Worm (Caenorhabditis elegans) whole organism, early embryonic: Measurements from ENCODE around the gene col-157.

Experiments
- B0310.2 ChIP-seq: sonication (generic microtip); optimal IDR thresholded peaks from 2 replicates; lab custom pipeline; 2016; ENCODE audit warnings: mild to moderate bottlenecking, missing genetic modification characterization, missing compliant biosample characterization
- F13C5.2 ChIP-seq: sonication (generic microtip); optimal IDR thresholded peaks from 2 replicates; lab custom pipeline; 2017; ENCODE audit warnings: mild to moderate bottlenecking, missing genetic modification characterization, inconsistent platforms, missing compliant biosample characterization
- ama-1 ChIP-seq: fragments of 150-350 bp; optimal IDR thresholded peaks from 2 replicates; lab custom pipeline; 2014
- flt-1 ChIP-seq: fragments of 200-800 bp; sonication (Bioruptor generic); IDR thresholded peaks from 2 replicates; pipeline ENCODE4 v1.3.6; 2022; ENCODE audit warnings: missing genetic modification characterization, missing compliant biosample characterization
- scrt-1 ChIP-seq: fragments of 200-800 bp; sonication (Bioruptor generic); IDR thresholded peaks from 2 replicates; pipeline ENCODE4 v1.3.6; 2022; ENCODE audit warnings: missing genetic modification characterization, missing compliant biosample characterization
- tra-4 ChIP-seq: sonication (generic microtip); optimal IDR thresholded peaks from 2 replicates; lab custom pipeline; 2017; ENCODE audit warnings: missing genetic modification characterization, missing compliant biosample characterization

DNA sequence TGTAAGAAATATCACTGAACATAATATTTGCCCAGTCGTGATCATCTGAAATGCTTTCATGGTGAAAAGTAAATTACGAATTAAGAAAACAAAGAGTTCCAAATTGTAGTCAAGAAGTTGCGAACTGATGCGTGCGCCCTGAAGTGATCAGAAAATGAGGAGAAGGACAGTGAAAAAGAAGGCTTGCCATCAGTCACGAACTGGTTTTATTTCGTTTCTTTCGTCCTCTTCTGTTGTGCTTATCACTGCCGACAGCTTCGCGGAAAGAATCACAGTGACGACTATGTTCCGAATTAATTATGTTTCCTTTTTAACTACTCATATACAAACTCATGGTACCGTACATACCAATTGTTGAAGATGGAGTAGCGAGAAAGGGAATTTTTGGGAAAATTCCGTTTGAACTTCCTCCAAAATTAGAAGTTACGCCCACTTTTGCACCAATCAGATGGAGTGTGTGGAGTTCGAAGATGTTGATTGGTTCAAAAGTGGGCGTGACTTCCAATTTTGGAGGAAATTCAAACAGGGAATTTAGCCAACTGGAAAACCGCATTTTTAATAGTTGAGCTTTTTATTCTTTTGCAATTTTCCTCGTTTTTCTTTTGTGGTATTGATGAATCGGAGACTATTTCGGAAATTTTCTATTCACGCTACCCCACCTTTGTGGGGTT is 19.4 kb downstream of the col-157 start, which contains the start of gene C55A6.12:
- no peak for TF ChIP-seq flt-1
- TF ChIP-seq ama-1: no peak
- no peak for TF ChIP-seq tra-4 (tag; lab: Kevin White, UChicago)
- no peak for TF ChIP-seq B0310.2 (tag; lab: Kevin White, UChicago)
- TF ChIP-seq F13C5.2 (tag; lab: Kevin White, UChicago): no peak
- no peak for TF ChIP-seq scrt-1
